Fruit fly (Drosophila melanogaster) whole organism: Measurements from ENCODE around the gene ebi.

Source experiments
- CG8478 ChIP-seq: fragments of >200 bp; optimal IDR thresholded peaks from 2 replicates; lab custom pipeline; 2018; ENCODE audit warnings: inconsistent platforms
- Dll ChIP-seq: fragments of >200 bp; optimal IDR thresholded peaks from 2 replicates; lab custom pipeline; 2017
- pan ChIP-seq: fragments of >200 bp; optimal IDR thresholded peaks from 2 replicates; lab custom pipeline; 2017
- psq ChIP-seq: fragments of >200 bp; optimal IDR thresholded peaks from 2 replicates; lab custom pipeline; 2017

- no peak for TF ChIP-seq CG8478 (lab: Kevin White, UChicago)
- no peak for TF ChIP-seq pan (lab: Kevin White, UChicago)
- TF ChIP-seq psq (lab: Kevin White, UChicago) = no peak
- TF ChIP-seq Dll (lab: Kevin White, UChicago) = no peak
Measured at dm6 chr2L:434439-434838, 19.6 kb downstream of the ebi start.
